Fruit fly (Drosophila melanogaster) whole organism, embryonic: Measurements from ENCODE around the gene CG10510.

Experiments used
- Abd-B ChIP-seq: fragments of 200-800 bp; sonication (Bioruptor generic); optimal IDR thresholded peaks from 2 replicates; lab custom pipeline; 2018; ENCODE audit warnings: missing biosample characterization, mild to moderate bottlenecking, missing genetic modification characterization, moderate library complexity
- Bgb ChIP-seq: fragments of 200-800 bp; sonication (Bioruptor generic); IDR thresholded peaks from 2 replicates; pipeline ENCODE4 v1.3.6; 2022; ENCODE audit warnings: missing biosample characterization, missing genetic modification characterization; ENCODE audit not compliant: partially characterized antibody
- CG12391 ChIP-seq: fragments of 200-800 bp; sonication (Bioruptor generic); optimal IDR thresholded peaks from 3 replicates; lab custom pipeline; 2018; ENCODE audit warnings: missing biosample characterization, mild to moderate bottlenecking, missing genetic modification characterization, moderate library complexity
- CG2129 ChIP-seq: fragments of 200-800 bp; sonication (Bioruptor generic); IDR thresholded peaks from 2 replicates; pipeline ENCODE4 v1.3.6; 2022; ENCODE audit warnings: missing biosample characterization, missing genetic modification characterization; ENCODE audit not compliant: partially characterized antibody
- CG31224 ChIP-seq: fragments of 200-800 bp; sonication (Bioruptor generic); IDR thresholded peaks from 2 replicates; pipeline ENCODE4 v1.3.6; 2022; ENCODE audit warnings: missing biosample characterization, missing genetic modification characterization
- CG3163 ChIP-seq: fragments of 200-800 bp; sonication (Bioruptor generic); optimal IDR thresholded peaks from 3 replicates; lab custom pipeline; 2016; ENCODE audit warnings: missing biosample characterization, missing genetic modification characterization
- CG3838 ChIP-seq: fragments of 200-800 bp; sonication (Bioruptor generic); optimal IDR thresholded peaks from 3 replicates; lab custom pipeline; 2016; ENCODE audit warnings: missing biosample characterization, missing genetic modification characterization
- CG7786 ChIP-seq: fragments of 200-800 bp; sonication (Bioruptor generic); optimal IDR thresholded peaks from 2 replicates; lab custom pipeline; 2016; ENCODE audit warnings: missing biosample characterization, missing genetic modification characterization
- CG7987 ChIP-seq: fragments of 200-800 bp; sonication (Bioruptor generic); optimal IDR thresholded peaks from 2 replicates; lab custom pipeline; 2018; ENCODE audit warnings: missing biosample characterization, mild to moderate bottlenecking, missing genetic modification characterization, moderate library complexity
- CG9797 ChIP-seq: fragments of 200-800 bp; sonication (Bioruptor generic); optimal IDR thresholded peaks from 3 replicates; lab custom pipeline; 2018; ENCODE audit warnings: missing biosample characterization, mild to moderate bottlenecking, missing genetic modification characterization
- CHES-1-like ChIP-seq: fragments of 200-800 bp; sonication (Bioruptor generic); optimal IDR thresholded peaks from 2 replicates; lab custom pipeline; 2016; ENCODE audit warnings: missing biosample characterization, missing genetic modification characterization
- CoRest ChIP-seq: fragments of 200-800 bp; sonication (Bioruptor generic); optimal IDR thresholded peaks from 3 replicates; lab custom pipeline; 2018; ENCODE audit warnings: missing biosample characterization, mild to moderate bottlenecking, missing genetic modification characterization, moderate library complexity
- CrebB ChIP-seq: fragments of 200-800 bp; sonication (Bioruptor generic); optimal IDR thresholded peaks from 3 replicates; lab custom pipeline; 2018; ENCODE audit warnings: missing biosample characterization, mild to moderate bottlenecking, missing genetic modification characterization
- Dbx ChIP-seq: fragments of 200-800 bp; sonication (Bioruptor generic); IDR thresholded peaks from 3 replicates; pipeline ENCODE4 v1.3.6; 2022; ENCODE audit warnings: missing biosample characterization, missing genetic modification characterization
- Dll ChIP-seq: fragments of 200-800 bp; sonication (Bioruptor generic); IDR thresholded peaks from 4 replicates; pipeline ENCODE4 v1.3.6; 2022; ENCODE audit warnings: missing biosample characterization, missing genetic modification characterization; ENCODE audit not compliant: partially characterized antibody
- HLHmδ ChIP-seq: fragments of 200-800 bp; sonication (Bioruptor generic); optimal IDR thresholded peaks from 2 replicates; lab custom pipeline; 2018; ENCODE audit warnings: missing biosample characterization, mild to moderate bottlenecking, missing genetic modification characterization, moderate library complexity
- Hsf ChIP-seq: fragments of 200-800 bp; sonication (Bioruptor generic); optimal IDR thresholded peaks from 3 replicates; lab custom pipeline; 2016; ENCODE audit warnings: missing biosample characterization, missing genetic modification characterization
- Max ChIP-seq: fragments of 200-800 bp; sonication (Bioruptor generic); optimal IDR thresholded peaks from 2 replicates; lab custom pipeline; 2016; ENCODE audit warnings: missing biosample characterization, mild to moderate bottlenecking, missing genetic modification characterization
- NfI ChIP-seq: fragments of 200-800 bp; sonication (Bioruptor generic); optimal IDR thresholded peaks from 3 replicates; lab custom pipeline; 2018; ENCODE audit warnings: missing biosample characterization, mild to moderate bottlenecking, missing genetic modification characterization, moderate library complexity
- Opbp ChIP-seq: fragments of 200-800 bp; sonication (Bioruptor generic); IDR thresholded peaks from 3 replicates; pipeline ENCODE4 v1.3.6; 2022; ENCODE audit warnings: missing biosample characterization, missing genetic modification characterization; ENCODE audit not compliant: partially characterized antibody
- PHDP ChIP-seq: fragments of 200-800 bp; sonication (Bioruptor generic); optimal IDR thresholded peaks from 3 replicates; lab custom pipeline; 2018; ENCODE audit warnings: missing biosample characterization, mild to moderate bottlenecking, missing genetic modification characterization, moderate library complexity
- Ptx1 ChIP-seq: fragments of 200-800 bp; sonication (Bioruptor generic); IDR thresholded peaks from 2 replicates; pipeline ENCODE4 v1.3.6; 2022; ENCODE audit warnings: missing biosample characterization, missing genetic modification characterization
- Scr ChIP-seq: fragments of 200-800 bp; sonication (Bioruptor generic); IDR thresholded peaks from 2 replicates; pipeline ENCODE4 v1.3.6; 2022; ENCODE audit warnings: missing biosample characterization, missing genetic modification characterization; ENCODE audit not compliant: partially characterized antibody
- Sin3A ChIP-seq: fragments of >200 bp; optimal IDR thresholded peaks from 2 replicates; lab custom pipeline; 2018
- Sry-δ ChIP-seq: fragments of 200-800 bp; sonication (Bioruptor generic); optimal IDR thresholded peaks from 2 replicates; lab custom pipeline; 2016; ENCODE audit warnings: missing biosample characterization, missing genetic modification characterization
- Xbp1 ChIP-seq: fragments of 200-800 bp; sonication (Bioruptor generic); optimal IDR thresholded peaks from 3 replicates; lab custom pipeline; 2016; ENCODE audit warnings: missing biosample characterization, mild to moderate bottlenecking, missing genetic modification characterization
- YL-1 ChIP-seq: fragments of 200-800 bp; sonication (Bioruptor generic); optimal IDR thresholded peaks from 3 replicates; lab custom pipeline; 2017; ENCODE audit warnings: missing biosample characterization, mild to moderate bottlenecking, missing genetic modification characterization
- ato ChIP-seq: fragments of 200-800 bp; sonication (Bioruptor generic); IDR thresholded peaks from 2 replicates; pipeline ENCODE4 v1.3.6; 2022; ENCODE audit warnings: missing biosample characterization, missing genetic modification characterization; ENCODE audit not compliant: partially characterized antibody
- bbx ChIP-seq: fragments of 200-800 bp; sonication (Bioruptor generic); IDR thresholded peaks from 2 replicates; pipeline ENCODE4 v1.3.6; 2022; ENCODE audit warnings: missing biosample characterization, missing genetic modification characterization; ENCODE audit not compliant: partially characterized antibody
- cg ChIP-seq: fragments of 200-800 bp; sonication (Bioruptor generic); optimal IDR thresholded peaks from 3 replicates; lab custom pipeline; 2019; ENCODE audit warnings: missing biosample characterization, mild to moderate bottlenecking, missing genetic modification characterization, moderate library complexity
- emc ChIP-seq: fragments of 200-800 bp; sonication (Bioruptor generic); optimal IDR thresholded peaks from 2 replicates; lab custom pipeline; 2016; ENCODE audit warnings: missing biosample characterization, missing genetic modification characterization
- ewg ChIP-seq: fragments of 200-800 bp; sonication (Bioruptor generic); optimal IDR thresholded peaks from 3 replicates; lab custom pipeline; 2017; ENCODE audit warnings: mild to moderate bottlenecking, missing biosample characterization, missing genetic modification reagents, missing genetic modification characterization
- exex ChIP-seq: fragments of 200-800 bp; sonication (Bioruptor generic); optimal IDR thresholded peaks from 4 replicates; lab custom pipeline; 2018; ENCODE audit warnings: missing biosample characterization, mild to moderate bottlenecking, missing genetic modification characterization, moderate library complexity
- insv ChIP-seq, 2 experiments: fragments of 200-800 bp; sonication (Bioruptor generic); optimal IDR thresholded peaks; 3 replicates each; lab custom pipeline; 2016 to 2018; ENCODE audit warnings: missing biosample characterization in 2 of 2, missing genetic modification characterization in 2 of 2
- lilli ChIP-seq: fragments of 200-800 bp; sonication (Bioruptor generic); optimal IDR thresholded peaks from 3 replicates; lab custom pipeline; 2016; ENCODE audit warnings: missing biosample characterization, missing genetic modification characterization
- nerfin-2 ChIP-seq: fragments of 200-800 bp; sonication (Bioruptor generic); IDR thresholded peaks from 2 replicates; pipeline ENCODE4 v1.3.6; 2022; ENCODE audit warnings: missing biosample characterization, missing genetic modification characterization; ENCODE audit not compliant: partially characterized antibody
- nmo ChIP-seq: fragments of 200-800 bp; sonication (Bioruptor generic); optimal IDR thresholded peaks from 2 replicates; lab custom pipeline; 2018; ENCODE audit warnings: missing biosample characterization, mild to moderate bottlenecking, missing genetic modification characterization, moderate library complexity
- onecut ChIP-seq: fragments of 200-800 bp; sonication (Bioruptor generic); IDR thresholded peaks from 2 replicates; pipeline ENCODE4 v1.3.6; 2022; ENCODE audit warnings: missing biosample characterization, missing genetic modification characterization
- p53 ChIP-seq: fragments of 200-800 bp; sonication (Bioruptor generic); optimal IDR thresholded peaks from 2 replicates; lab custom pipeline; 2016; ENCODE audit warnings: missing biosample characterization, missing genetic modification characterization
- pum ChIP-seq: fragments of 200-800 bp; sonication (Bioruptor generic); optimal IDR thresholded peaks from 2 replicates; lab custom pipeline; 2016; ENCODE audit warnings: missing biosample characterization, missing genetic modification characterization
- shn ChIP-seq: fragments of 200-800 bp; sonication (Bioruptor generic); optimal IDR thresholded peaks from 3 replicates; lab custom pipeline; 2016; ENCODE audit warnings: missing biosample characterization, missing genetic modification characterization
- slbo ChIP-seq: fragments of 200-800 bp; sonication (Bioruptor generic); IDR thresholded peaks from 2 replicates; pipeline ENCODE4 v1.3.6; 2022; ENCODE audit warnings: missing biosample characterization, missing genetic modification characterization
- sna ChIP-seq: fragments of 200-800 bp; sonication (Bioruptor generic); IDR thresholded peaks from 2 replicates; pipeline ENCODE4 v1.3.6; 2022; ENCODE audit warnings: missing biosample characterization, missing genetic modification characterization; ENCODE audit not compliant: partially characterized antibody
- sob ChIP-seq: fragments of 200-800 bp; sonication (Bioruptor generic); IDR thresholded peaks from 2 replicates; pipeline ENCODE4 v1.3.6; 2022; ENCODE audit warnings: missing biosample characterization, missing genetic modification characterization
- stwl ChIP-seq: fragments of 200-800 bp; sonication (Bioruptor generic); optimal IDR thresholded peaks from 3 replicates; lab custom pipeline; 2018; ENCODE audit warnings: missing biosample characterization, mild to moderate bottlenecking, missing genetic modification characterization, moderate library complexity
- tna ChIP-seq: fragments of 200-800 bp; sonication (Bioruptor generic); IDR thresholded peaks from 2 replicates; pipeline ENCODE4 v1.3.6; 2022; ENCODE audit warnings: missing biosample characterization, missing genetic modification characterization; ENCODE audit not compliant: partially characterized antibody
- trem ChIP-seq: fragments of 200-800 bp; optimal IDR thresholded peaks from 3 replicates; lab custom pipeline; 2019; ENCODE audit warnings: missing biosample characterization, mild to moderate bottlenecking, missing genetic modification characterization, moderate library complexity
- yki ChIP-seq: fragments of >200 bp; optimal IDR thresholded peaks from 3 replicates; lab custom pipeline; 2018
- zf30C ChIP-seq: fragments of 200-800 bp; sonication (Bioruptor generic); optimal IDR thresholded peaks from 3 replicates; lab custom pipeline; 2018; ENCODE audit warnings: missing biosample characterization, mild to moderate bottlenecking, missing genetic modification characterization

Gene CG10510

dm6 chr3L:21216697-21217291 lies 6.9 kb upstream of the CG10510 start, which contains the start of the genes Trmt112 and Ilk (continued):
- no peak for TF ChIP-seq CG3838 (GFP tag; lab: Kevin White, UChicago)
- TF ChIP-seq tna, result peak; percentile 87
- peak; percentile 35; the same call in 1 of the 2 replicates for TF ChIP-seq sob (GFP tag; lab: Robert Waterston, UW)
- TF ChIP-seq pum, result no peak
- TF ChIP-seq shn (GFP tag; lab: Kevin White, UChicago), result peak; percentile 9
- peak; percentile 14 for TF ChIP-seq CG3163 (GFP tag; lab: Kevin White, UChicago)
- TF ChIP-seq CG12391, result no peak
- TF ChIP-seq trem (tag; lab: Kevin White, UChicago), result peak; percentile 37
- peak; percentile 78 for TF ChIP-seq Scr (GFP tag; lab: Robert Waterston, UW)
- peak; percentile 89 for TF ChIP-seq Bgb
- TF ChIP-seq Max (GFP tag; lab: Kevin White, UChicago), result peak; percentile 70
- peak; percentile 9 for TF ChIP-seq CoRest
- peak; percentile 60 for TF ChIP-seq nmo (GFP tag; lab: Kevin White, UChicago)
- peak; percentile 13 for TF ChIP-seq HLHmδ (GFP tag; lab: Kevin White, UChicago)
- peak; percentile 19 for TF ChIP-seq cg
- peak; percentile 75 for TF ChIP-seq Sry-δ (GFP tag; lab: Kevin White, UChicago)
- TF ChIP-seq Hsf (GFP tag; lab: Kevin White, UChicago), result no peak
- peak; percentile 33; the same call in 1 of the 2 replicates for TF ChIP-seq CG2129 (GFP tag; lab: Robert Waterston, UW)
- peak; percentile 7 for TF ChIP-seq ewg (GFP tag; lab: Kevin White, UChicago)
- TF ChIP-seq yki, result no peak
- peak; percentile 10 for TF ChIP-seq zf30C (GFP tag; lab: Kevin White, UChicago)
- peak; percentile 90 for TF ChIP-seq stwl
- TF ChIP-seq bbx (GFP tag; lab: Robert Waterston, UW), result peak; percentile 83
- TF ChIP-seq lilli (GFP tag; lab: Kevin White, UChicago), result peak; percentile 7
- peak; percentile 87 for TF ChIP-seq CG9797
- peak; percentile 78; the same call in 1 of the 2 replicates for TF ChIP-seq onecut
- TF ChIP-seq insv (GFP tag; optimal IDR thresholded peaks at IDR 0.05; lab: Kevin White, UChicago), result peak in 1 of 2 experiments; percentile 77
- TF ChIP-seq nerfin-2 (GFP tag; lab: Robert Waterston, UW), result peak; percentile 67
- TF ChIP-seq p53 (GFP tag; lab: Kevin White, UChicago), result peak; percentile 15
- peak; percentile 14 for TF ChIP-seq exex
- peak; percentile 22 for TF ChIP-seq Xbp1 (GFP tag; lab: Kevin White, UChicago)
- peak; percentile 91 for TF ChIP-seq YL-1 (GFP tag; lab: Kevin White, UChicago)
- peak; percentile 83 for TF ChIP-seq CHES-1-like (GFP tag; lab: Kevin White, UChicago)
- TF ChIP-seq Opbp (GFP tag; lab: Robert Waterston, UW), result peak; percentile 92
- TF ChIP-seq slbo (GFP tag; lab: Robert Waterston, UW), result 0 out of 2 replicates have a peak, but pooled peaks have one; percentile 12
- TF ChIP-seq CG7786 (GFP tag; lab: Kevin White, UChicago), result no peak
- TF ChIP-seq sna (GFP tag; lab: Robert Waterston, UW), result peak; percentile 46; the same call in 1 of the 2 replicates
- TF ChIP-seq Abd-B (GFP tag; lab: Kevin White, UChicago), result peak; percentile 79
- no peak for TF ChIP-seq CG31224 (GFP tag; lab: Robert Waterston, UW)
- no peak for TF ChIP-seq PHDP
- TF ChIP-seq Sin3A (lab: Kevin White, UChicago), result peak; percentile 87
- peak; percentile 44 for TF ChIP-seq CG7987
- TF ChIP-seq emc, result no peak
- peak; percentile 72; the same call in 3 of the 4 replicates for TF ChIP-seq Dll (GFP tag; lab: Robert Waterston, UW)
- TF ChIP-seq NfI (GFP tag; lab: Kevin White, UChicago), result no peak
- peak; percentile 85 for TF ChIP-seq ato (GFP tag; lab: Robert Waterston, UW)
- 0 out of 3 replicates have a peak, but pooled peaks have one; percentile 12 for TF ChIP-seq Dbx (GFP tag; lab: Robert Waterston, UW)
- TF ChIP-seq Ptx1 (GFP tag; lab: Robert Waterston, UW), result no peak
- TF ChIP-seq CrebB, result peak; percentile 24
